Fruit fly (Drosophila melanogaster) whole organism, embryonic: ENCODE results near the gene Gem4b.

ENCODE experiments used
- Ada2b ChIP-seq: fragments of 200-800 bp; sonication (Bioruptor generic); IDR thresholded peaks from 2 replicates; pipeline ENCODE4 v1.3.6; 2022; ENCODE audit warnings: missing biosample characterization, missing genetic modification characterization
- Aef1 ChIP-seq: fragments of 200-800 bp; sonication (Bioruptor generic); IDR thresholded peaks from 3 replicates; pipeline ENCODE4 v1.3.6; 2022; ENCODE audit warnings: missing biosample characterization, missing genetic modification characterization
- BEAF-32 ChIP-seq: fragments of 200-800 bp; sonication (Bioruptor generic); optimal IDR thresholded peaks from 3 replicates; lab custom pipeline; 2017; ENCODE audit warnings: missing biosample characterization, missing genetic modification characterization, mild to moderate bottlenecking, moderate library complexity, missing genetic modification reagents
- CG11093 ChIP-seq: fragments of 200-800 bp; sonication (Bioruptor generic); IDR thresholded peaks from 3 replicates; pipeline ENCODE4 v1.3.6; 2022; ENCODE audit warnings: missing biosample characterization, missing genetic modification characterization
- CG11695 ChIP-seq: fragments of 200-800 bp; sonication (Bioruptor generic); IDR thresholded peaks from 3 replicates; pipeline ENCODE4 v1.3.6; 2022; ENCODE audit warnings: missing biosample characterization, missing genetic modification characterization
- CG11723 ChIP-seq: fragments of 200-800 bp; sonication (Bioruptor generic); optimal IDR thresholded peaks from 2 replicates; lab custom pipeline; 2017; ENCODE audit warnings: missing biosample characterization, mild to moderate bottlenecking, missing genetic modification characterization
- CG12391 ChIP-seq: fragments of 200-800 bp; sonication (Bioruptor generic); optimal IDR thresholded peaks from 3 replicates; lab custom pipeline; 2018; ENCODE audit warnings: missing biosample characterization, mild to moderate bottlenecking, missing genetic modification characterization, moderate library complexity
- CG12659 ChIP-seq: fragments of 200-800 bp; sonication (Bioruptor generic); optimal IDR thresholded peaks from 3 replicates; lab custom pipeline; 2017; ENCODE audit warnings: mild to moderate bottlenecking, missing biosample characterization, missing genetic modification reagents, missing genetic modification characterization
- CG13775 ChIP-seq: fragments of 200-800 bp; sonication (Bioruptor generic); optimal IDR thresholded peaks from 3 replicates; lab custom pipeline; 2017; ENCODE audit warnings: missing biosample characterization, mild to moderate bottlenecking, missing genetic modification characterization
- CG14965 ChIP-seq: fragments of 200-800 bp; sonication (Bioruptor generic); optimal IDR thresholded peaks from 2 replicates; lab custom pipeline; 2016; ENCODE audit warnings: missing biosample characterization, missing genetic modification characterization, borderline replicate concordance
- CG15601 ChIP-seq: fragments of 200-800 bp; sonication (Bioruptor generic); optimal IDR thresholded peaks from 3 replicates; lab custom pipeline; 2019; ENCODE audit warnings: missing biosample characterization, mild to moderate bottlenecking, missing genetic modification characterization, moderate library complexity
- CG17829 ChIP-seq: fragments of 200-800 bp; optimal IDR thresholded peaks from 2 replicates; lab custom pipeline; 2019; ENCODE audit warnings: missing biosample characterization, mild to moderate bottlenecking, missing genetic modification characterization, moderate library complexity
- CG18262 ChIP-seq: fragments of 200-800 bp; optimal IDR thresholded peaks from 3 replicates; lab custom pipeline; 2019; ENCODE audit warnings: missing biosample characterization, mild to moderate bottlenecking, missing genetic modification characterization, moderate library complexity
- CG1832 ChIP-seq: fragments of 200-800 bp; sonication (Bioruptor generic); optimal IDR thresholded peaks from 2 replicates; lab custom pipeline; 2017; ENCODE audit warnings: missing biosample characterization, mild to moderate bottlenecking, missing genetic modification characterization, inconsistent platforms
- CG18599 ChIP-seq: fragments of 200-800 bp; sonication (Bioruptor generic); optimal IDR thresholded peaks from 3 replicates; lab custom pipeline; 2017; ENCODE audit warnings: missing biosample characterization, missing genetic modification characterization, mild to moderate bottlenecking, moderate library complexity, missing genetic modification reagents
- CG18619 ChIP-seq: fragments of 200-800 bp; sonication (Bioruptor generic); optimal IDR thresholded peaks from 3 replicates; lab custom pipeline; 2017; ENCODE audit warnings: missing biosample characterization, mild to moderate bottlenecking, missing genetic modification characterization
- CG2120 ChIP-seq: fragments of 200-800 bp; sonication (Bioruptor generic); optimal IDR thresholded peaks from 3 replicates; lab custom pipeline; 2016; ENCODE audit warnings: missing biosample characterization, missing genetic modification characterization
- CG3065 ChIP-seq: fragments of 200-800 bp; sonication (Bioruptor generic); optimal IDR thresholded peaks from 2 replicates; lab custom pipeline; 2016; ENCODE audit warnings: missing biosample characterization, missing genetic modification characterization
- CG31441 ChIP-seq: fragments of 200-800 bp; sonication (Bioruptor generic); IDR thresholded peaks from 2 replicates; pipeline ENCODE4 v1.3.6; 2022; ENCODE audit warnings: missing biosample characterization, missing genetic modification characterization
- CG4730 ChIP-seq: fragments of 200-800 bp; sonication (Bioruptor generic); IDR thresholded peaks from 2 replicates; pipeline ENCODE4 v1.3.6; 2022; ENCODE audit warnings: missing biosample characterization, missing genetic modification characterization
- CG7745 ChIP-seq: fragments of 200-800 bp; sonication (Bioruptor generic); optimal IDR thresholded peaks from 2 replicates; lab custom pipeline; 2018; ENCODE audit warnings: missing biosample characterization, mild to moderate bottlenecking, missing genetic modification characterization, moderate library complexity
- Dip3 ChIP-seq: fragments of 200-800 bp; sonication (Bioruptor generic); optimal IDR thresholded peaks from 3 replicates; lab custom pipeline; 2016; ENCODE audit warnings: missing biosample characterization, missing genetic modification characterization
- Ets65A ChIP-seq: fragments of 200-800 bp; sonication (Bioruptor generic); peaks from one replicate; lab custom pipeline; 2016; ENCODE audit warnings: missing biosample characterization, missing genetic modification characterization
- Hr78 ChIP-seq, 2 experiments: fragments of 200-800 bp in 1 of 2; fragments of >200 bp in 1 of 2; sonication (Bioruptor generic) in 1 of 2; optimal IDR thresholded peaks; 2 replicates each; lab custom pipeline; 2017 to 2019; ENCODE audit warnings: missing biosample characterization in 2 of 2, missing genetic modification characterization in 2 of 2, mild to moderate bottlenecking in 1 of 2, moderate library complexity in 1 of 2
- Pdp1 ChIP-seq, 2 experiments: fragments of 200-800 bp; sonication (Bioruptor generic); optimal IDR thresholded peaks; 3 replicates each; lab custom pipeline; 2016; ENCODE audit warnings: missing biosample characterization in 2 of 2, missing genetic modification characterization in 2 of 2, mild to moderate bottlenecking in 1 of 2, moderate library complexity in 1 of 2
- Six4 ChIP-seq: fragments of 200-800 bp; sonication (Bioruptor generic); optimal IDR thresholded peaks from 2 replicates; lab custom pipeline; 2016; ENCODE audit warnings: missing biosample characterization, missing genetic modification characterization
- Ssrp ChIP-seq: fragments of 200-800 bp; sonication (Bioruptor generic); optimal IDR thresholded peaks from 2 replicates; lab custom pipeline; 2018; ENCODE audit warnings: missing biosample characterization, mild to moderate bottlenecking, missing genetic modification characterization, moderate library complexity
- Xbp1 ChIP-seq: fragments of 200-800 bp; sonication (Bioruptor generic); optimal IDR thresholded peaks from 3 replicates; lab custom pipeline; 2016; ENCODE audit warnings: missing biosample characterization, mild to moderate bottlenecking, missing genetic modification characterization
- ase ChIP-seq: fragments of 200-800 bp; sonication (Bioruptor generic); IDR thresholded peaks from 3 replicates; pipeline ENCODE4 v1.3.6; 2022; ENCODE audit warnings: missing biosample characterization, missing genetic modification characterization
- bigmax ChIP-seq: fragments of 200-800 bp; sonication (Bioruptor generic); optimal IDR thresholded peaks from 2 replicates; lab custom pipeline; 2018; ENCODE audit warnings: missing biosample characterization, mild to moderate bottlenecking, missing genetic modification characterization
- bsh ChIP-seq, 2 experiments: fragments of 200-800 bp; sonication (Bioruptor generic); optimal IDR thresholded peaks; 2 replicates each; lab custom pipeline; 2017 to 2018; ENCODE audit warnings: mild to moderate bottlenecking in 2 of 2, missing biosample characterization in 2 of 2, missing genetic modification characterization in 2 of 2, moderate library complexity in 1 of 2
- crc ChIP-seq: fragments of 200-800 bp; sonication (Bioruptor generic); optimal IDR thresholded peaks from 2 replicates; lab custom pipeline; 2016; ENCODE audit warnings: missing biosample characterization, missing genetic modification characterization
- da ChIP-seq: fragments of 200-800 bp; sonication (Bioruptor generic); optimal IDR thresholded peaks from 2 replicates; lab custom pipeline; 2016; ENCODE audit warnings: missing biosample characterization, missing genetic modification characterization
- dan ChIP-seq: fragments of 200-800 bp; sonication (Bioruptor generic); IDR thresholded peaks from 2 replicates; pipeline ENCODE4 v1.3.6; 2022; ENCODE audit warnings: missing biosample characterization, missing genetic modification characterization
- fru ChIP-seq: fragments of >200 bp; optimal IDR thresholded peaks from 2 replicates; lab custom pipeline; 2017
- gfzf ChIP-seq: fragments of 200-800 bp; sonication (Bioruptor generic); optimal IDR thresholded peaks from 2 replicates; lab custom pipeline; 2016; ENCODE audit warnings: missing biosample characterization, mild to moderate bottlenecking, missing genetic modification characterization, moderate library complexity
- h ChIP-seq: fragments of >200 bp; optimal IDR thresholded peaks from 2 replicates; lab custom pipeline; 2017
- hth ChIP-seq: fragments of >200 bp; optimal IDR thresholded peaks from 2 replicates; lab custom pipeline; 2017; ENCODE audit warnings: inconsistent platforms
- ind ChIP-seq: fragments of 200-800 bp; sonication (Bioruptor generic); optimal IDR thresholded peaks from 3 replicates; lab custom pipeline; 2016; ENCODE audit warnings: missing biosample characterization, missing genetic modification characterization
- jing ChIP-seq: fragments of 200-800 bp; sonication (Bioruptor generic); optimal IDR thresholded peaks from 2 replicates; lab custom pipeline; 2018; ENCODE audit warnings: missing biosample characterization, mild to moderate bottlenecking, missing genetic modification characterization
- pum ChIP-seq: fragments of 200-800 bp; sonication (Bioruptor generic); optimal IDR thresholded peaks from 2 replicates; lab custom pipeline; 2016; ENCODE audit warnings: missing biosample characterization, missing genetic modification characterization
- schlank ChIP-seq: fragments of 200-800 bp; sonication (Bioruptor generic); optimal IDR thresholded peaks from 2 replicates; lab custom pipeline; 2018; ENCODE audit warnings: missing biosample characterization, mild to moderate bottlenecking, missing genetic modification characterization
- sens ChIP-seq: fragments of 200-800 bp; sonication (Bioruptor generic); peaks from one replicate; lab custom pipeline; 2016; ENCODE audit warnings: missing biosample characterization, missing genetic modification characterization
- shn ChIP-seq: fragments of 200-800 bp; sonication (Bioruptor generic); optimal IDR thresholded peaks from 3 replicates; lab custom pipeline; 2016; ENCODE audit warnings: missing biosample characterization, missing genetic modification characterization
- sisA ChIP-seq: fragments of 200-800 bp; sonication (Bioruptor generic); IDR thresholded peaks from 2 replicates; pipeline ENCODE4 v1.3.6; 2022; ENCODE audit warnings: missing biosample characterization, missing genetic modification characterization
- slbo ChIP-seq: fragments of 200-800 bp; sonication (Bioruptor generic); IDR thresholded peaks from 2 replicates; pipeline ENCODE4 v1.3.6; 2022; ENCODE audit warnings: missing biosample characterization, missing genetic modification characterization
- sna ChIP-seq: fragments of 200-800 bp; sonication (Bioruptor generic); IDR thresholded peaks from 2 replicates; pipeline ENCODE4 v1.3.6; 2022; ENCODE audit warnings: missing biosample characterization, missing genetic modification characterization; ENCODE audit not compliant: partially characterized antibody
- tap ChIP-seq: fragments of 200-800 bp; optimal IDR thresholded peaks from 3 replicates; lab custom pipeline; 2019; ENCODE audit warnings: missing biosample characterization, mild to moderate bottlenecking, missing genetic modification characterization, moderate library complexity
- toy ChIP-seq: fragments of 200-800 bp; sonication (Bioruptor generic); IDR thresholded peaks from 2 replicates; pipeline ENCODE4 v1.3.6; 2022; ENCODE audit warnings: missing biosample characterization, missing genetic modification characterization
- tup ChIP-seq: fragments of 200-800 bp; sonication (Bioruptor generic); optimal IDR thresholded peaks from 2 replicates; lab custom pipeline; 2016; ENCODE audit warnings: missing biosample characterization, mild to moderate bottlenecking, missing genetic modification characterization, moderate library complexity
- tx ChIP-seq: fragments of 200-800 bp; sonication (Bioruptor generic); optimal IDR thresholded peaks from 2 replicates; lab custom pipeline; 2016; ENCODE audit warnings: missing biosample characterization, missing genetic modification characterization

Gene Gem4b

DNA sequence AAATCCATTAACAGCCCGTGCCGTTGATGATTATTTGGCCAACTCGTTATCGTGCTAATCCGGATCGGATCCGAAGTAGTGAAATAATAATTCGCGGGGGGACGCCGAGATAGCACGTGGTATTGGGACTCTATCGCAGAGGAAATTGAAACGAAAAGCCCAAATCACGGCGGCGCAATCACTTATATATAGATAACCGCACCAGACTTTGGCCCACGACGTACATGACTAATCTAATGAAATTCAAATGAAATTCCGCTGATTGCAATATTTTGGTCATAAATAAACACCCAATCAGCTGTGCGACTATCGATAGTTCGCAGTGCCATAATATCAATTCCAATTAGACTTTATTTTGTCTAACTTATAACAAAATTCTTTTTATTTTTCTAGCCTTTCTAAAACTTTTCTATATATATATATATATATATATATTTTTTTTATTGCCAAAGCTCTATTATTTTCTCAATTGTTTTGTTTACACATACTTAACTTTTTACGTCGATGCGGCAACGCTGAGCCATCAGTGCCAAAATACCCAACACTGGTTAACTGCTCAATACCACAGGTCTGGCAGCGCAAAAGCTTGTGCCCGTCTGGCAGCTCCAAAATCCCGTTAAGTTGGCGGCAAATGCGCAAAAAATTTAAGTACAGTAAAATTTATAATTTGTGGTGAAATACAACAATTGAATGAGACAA lies 27.8 kb downstream of the Gem4b start, which contains the start of gene CG6428 (continued):
- no peak for TF ChIP-seq Dip3 (GFP tag; lab: Kevin White, UChicago)
- peak; percentile 55 for TF ChIP-seq CG18599
- TF ChIP-seq Ada2b (GFP tag; lab: Robert Waterston, UW): peak; percentile 37
- no peak for TF ChIP-seq gfzf (GFP tag; lab: Kevin White, UChicago)
- no peak for TF ChIP-seq CG14965 (GFP tag; lab: Kevin White, UChicago)
- TF ChIP-seq ase (GFP tag; lab: Robert Waterston, UW): no peak
- TF ChIP-seq CG11695: no peak
- no peak for TF ChIP-seq CG1832 (GFP tag; lab: Kevin White, UChicago)
- 0 out of 3 replicates have a peak, but pooled peaks have one; percentile 29 for TF ChIP-seq Aef1 (GFP tag; lab: Robert Waterston, UW)
- TF ChIP-seq crc: no peak
- peak; percentile 61 for TF ChIP-seq CG12391
- TF ChIP-seq tap (tag; lab: Kevin White, UChicago): no peak
- peak; percentile 69 for TF ChIP-seq sna (GFP tag; lab: Robert Waterston, UW)
- no peak for TF ChIP-seq dan
- TF ChIP-seq CG12659 (GFP tag; lab: Kevin White, UChicago): peak; percentile 64
- peak; percentile 50 for TF ChIP-seq CG13775 (GFP tag; lab: Kevin White, UChicago)
- no peak for TF ChIP-seq bigmax (GFP tag; lab: Kevin White, UChicago)
- TF ChIP-seq CG4730 (GFP tag; lab: Robert Waterston, UW): no peak
- TF ChIP-seq CG31441 (GFP tag; lab: Robert Waterston, UW): no peak; the same call in 1 of the 2 replicates
- peak; percentile 35; the same call in 1 of the 2 replicates for TF ChIP-seq sisA (GFP tag; lab: Robert Waterston, UW)
- TF ChIP-seq CG2120: peak; percentile 56
- TF ChIP-seq toy (GFP tag; lab: Robert Waterston, UW): no peak
- TF ChIP-seq CG15601 (tag; lab: Kevin White, UChicago): peak; percentile 42
- TF ChIP-seq CG7745 (tag; lab: Kevin White, UChicago): no peak
- TF ChIP-seq hth: no peak
- TF ChIP-seq sens (GFP tag; lab: Kevin White, UChicago): no peak
- peak; percentile 96 for TF ChIP-seq Ets65A (GFP tag; lab: Kevin White, UChicago)
- no peak for TF ChIP-seq h (lab: Kevin White, UChicago)
- no peak for TF ChIP-seq tup (GFP tag; lab: Kevin White, UChicago)
- TF ChIP-seq Xbp1 (GFP tag; lab: Kevin White, UChicago): peak; percentile 66
- no peak for TF ChIP-seq CG11723 (GFP tag; lab: Kevin White, UChicago)
- TF ChIP-seq fru (lab: Kevin White, UChicago): no peak
- TF ChIP-seq da (GFP tag; lab: Kevin White, UChicago): no peak
- no peak for TF ChIP-seq shn (GFP tag; lab: Kevin White, UChicago)
- no peak for TF ChIP-seq CG11093 (GFP tag; lab: Robert Waterston, UW)
- TF ChIP-seq CG18262 (tag; lab: Kevin White, UChicago): peak; percentile 26
- TF ChIP-seq CG3065: no peak
- no peak for TF ChIP-seq jing (GFP tag; lab: Kevin White, UChicago)
- TF ChIP-seq Ssrp (tag; lab: Kevin White, UChicago): peak; percentile 25
- TF ChIP-seq Hr78 (GFP tag; optimal IDR thresholded peaks at IDR 0.05; lab: Kevin White, UChicago): no peak
- peak; percentile 71; the same call in 1 of the 2 replicates for TF ChIP-seq slbo
- TF ChIP-seq Pdp1 (GFP tag; optimal IDR thresholded peaks at IDR 0.05; lab: Kevin White, UChicago): peak in 1 of 2 experiments; percentile 7
- TF ChIP-seq CG17829: peak; percentile 37
- TF ChIP-seq schlank (tag; lab: Kevin White, UChicago): no peak
- TF ChIP-seq ind (GFP tag; lab: Kevin White, UChicago): peak; percentile 47
- TF ChIP-seq pum (GFP tag; lab: Kevin White, UChicago): peak; percentile 25
- TF ChIP-seq bsh (GFP tag; optimal IDR thresholded peaks at IDR 0.05; lab: Kevin White, UChicago): peak in 1 of 2 experiments; percentile 26
- peak; percentile 68 for TF ChIP-seq BEAF-32 (GFP tag; lab: Kevin White, UChicago)
- peak; percentile 24 for TF ChIP-seq CG18619 (GFP tag; lab: Kevin White, UChicago)
- TF ChIP-seq Six4 (GFP tag; lab: Kevin White, UChicago): no peak
- TF ChIP-seq tx (GFP tag; lab: Kevin White, UChicago): no peak
